Fruit fly (Drosophila melanogaster) whole organism, embryonic: ENCODE data around the gene CG1774.

Experiments
- CG10431 ChIP-seq: fragments of 200-800 bp; sonication (Bioruptor generic); optimal IDR thresholded peaks from 3 replicates; lab custom pipeline; 2018; ENCODE audit warnings: missing biosample characterization, mild to moderate bottlenecking, missing genetic modification characterization
- CG11093 ChIP-seq: fragments of 200-800 bp; sonication (Bioruptor generic); IDR thresholded peaks from 3 replicates; pipeline ENCODE4 v1.3.6; 2022; ENCODE audit warnings: missing biosample characterization, missing genetic modification characterization
- CG14441 ChIP-seq: fragments of 200-800 bp; sonication (Bioruptor generic); IDR thresholded peaks from 2 replicates; pipeline ENCODE4 v1.3.6; 2022; ENCODE audit warnings: missing biosample characterization, missing genetic modification characterization
- CG15269 ChIP-seq: fragments of 200-800 bp; sonication (Bioruptor generic); optimal IDR thresholded peaks from 2 replicates; lab custom pipeline; 2018; ENCODE audit warnings: missing biosample characterization, mild to moderate bottlenecking, missing genetic modification characterization, moderate library complexity
- CG16779 ChIP-seq: fragments of 200-800 bp; sonication (Bioruptor generic); IDR thresholded peaks from 2 replicates; pipeline ENCODE4 v1.3.6; 2022; ENCODE audit warnings: missing biosample characterization, missing genetic modification characterization
- CG2712 ChIP-seq: fragments of 200-800 bp; optimal IDR thresholded peaks from 3 replicates; lab custom pipeline; 2019; ENCODE audit warnings: missing biosample characterization, mild to moderate bottlenecking, missing genetic modification characterization, moderate library complexity
- CG33213 ChIP-seq: fragments of 200-800 bp; sonication (Bioruptor generic); optimal IDR thresholded peaks from 3 replicates; lab custom pipeline; 2016; ENCODE audit warnings: missing biosample characterization, missing genetic modification characterization
- CG34224 ChIP-seq: fragments of 200-800 bp; sonication (Bioruptor generic); IDR thresholded peaks from 3 replicates; pipeline ENCODE4 v1.3.6; 2022; ENCODE audit warnings: missing biosample characterization, missing genetic modification characterization; ENCODE audit not compliant: partially characterized antibody
- CG4282 ChIP-seq: fragments of 200-800 bp; sonication (Bioruptor generic); optimal IDR thresholded peaks from 2 replicates; lab custom pipeline; 2016; ENCODE audit warnings: missing biosample characterization, missing genetic modification characterization
- CG6175 ChIP-seq: fragments of 200-800 bp; sonication (Bioruptor generic); IDR thresholded peaks from 3 replicates; pipeline ENCODE4 v1.3.6; 2022; ENCODE audit warnings: missing biosample characterization, missing genetic modification characterization
- CG6654 ChIP-seq: fragments of 200-800 bp; sonication (Bioruptor generic); optimal IDR thresholded peaks from 2 replicates; lab custom pipeline; 2017; ENCODE audit warnings: missing biosample characterization, mild to moderate bottlenecking, missing genetic modification characterization
- CG6791 ChIP-seq: fragments of 200-800 bp; sonication (Bioruptor generic); IDR thresholded peaks from 3 replicates; pipeline ENCODE4 v1.3.6; 2022; ENCODE audit warnings: missing biosample characterization, missing genetic modification characterization; ENCODE audit not compliant: partially characterized antibody
- CG7928 ChIP-seq: fragments of 200-800 bp; sonication (Bioruptor generic); optimal IDR thresholded peaks from 2 replicates; lab custom pipeline; 2017; ENCODE audit warnings: missing biosample characterization, mild to moderate bottlenecking, missing genetic modification characterization
- CHES-1-like ChIP-seq: fragments of 200-800 bp; sonication (Bioruptor generic); optimal IDR thresholded peaks from 2 replicates; lab custom pipeline; 2016; ENCODE audit warnings: missing biosample characterization, missing genetic modification characterization
- D19A ChIP-seq: fragments of 200-800 bp; optimal IDR thresholded peaks from 3 replicates; lab custom pipeline; 2019; ENCODE audit warnings: missing biosample characterization, mild to moderate bottlenecking, missing genetic modification characterization, moderate library complexity
- Ets65A ChIP-seq: fragments of 200-800 bp; sonication (Bioruptor generic); peaks from one replicate; lab custom pipeline; 2016; ENCODE audit warnings: missing biosample characterization, missing genetic modification characterization
- HLHmδ ChIP-seq: fragments of 200-800 bp; sonication (Bioruptor generic); optimal IDR thresholded peaks from 2 replicates; lab custom pipeline; 2018; ENCODE audit warnings: missing biosample characterization, mild to moderate bottlenecking, missing genetic modification characterization, moderate library complexity
- Hr51 ChIP-seq, 2 experiments: fragments of 200-800 bp; sonication (Bioruptor generic); optimal IDR thresholded peaks; 2 replicates in 1 of 2; 3 replicates in 1 of 2; lab custom pipeline; 2016 to 2018; ENCODE audit warnings: missing biosample characterization in 2 of 2, missing genetic modification characterization in 2 of 2, mild to moderate bottlenecking in 1 of 2, moderate library complexity in 1 of 2
- Jarid2 ChIP-seq: fragments of 200-800 bp; sonication (Bioruptor generic); optimal IDR thresholded peaks from 3 replicates; lab custom pipeline; 2017; ENCODE audit warnings: mild to moderate bottlenecking, missing biosample characterization, missing genetic modification reagents, missing genetic modification characterization
- Oli ChIP-seq: fragments of 200-800 bp; sonication (Bioruptor generic); optimal IDR thresholded peaks from 2 replicates; lab custom pipeline; 2018; ENCODE audit warnings: missing biosample characterization, mild to moderate bottlenecking, missing genetic modification characterization, moderate library complexity
- Ssrp ChIP-seq: fragments of 200-800 bp; sonication (Bioruptor generic); optimal IDR thresholded peaks from 2 replicates; lab custom pipeline; 2018; ENCODE audit warnings: missing biosample characterization, mild to moderate bottlenecking, missing genetic modification characterization, moderate library complexity
- Xrp1 ChIP-seq: fragments of 200-800 bp; sonication (Bioruptor generic); IDR thresholded peaks from 2 replicates; pipeline ENCODE4 v1.3.6; 2022; ENCODE audit warnings: missing biosample characterization, missing genetic modification characterization
- YL-1 ChIP-seq: fragments of 200-800 bp; sonication (Bioruptor generic); optimal IDR thresholded peaks from 3 replicates; lab custom pipeline; 2017; ENCODE audit warnings: missing biosample characterization, mild to moderate bottlenecking, missing genetic modification characterization
- ac ChIP-seq: fragments of 200-800 bp; sonication (Bioruptor generic); optimal IDR thresholded peaks from 3 replicates; lab custom pipeline; 2017; ENCODE audit warnings: missing biosample characterization, mild to moderate bottlenecking, missing genetic modification characterization
- az2 ChIP-seq: fragments of 200-800 bp; sonication (Bioruptor generic); optimal IDR thresholded peaks from 3 replicates; lab custom pipeline; 2016; ENCODE audit warnings: missing biosample characterization, missing genetic modification characterization
- chm ChIP-seq: fragments of 200-800 bp; sonication (Bioruptor generic); IDR thresholded peaks from 2 replicates; pipeline ENCODE4 v1.3.6; 2022; ENCODE audit warnings: missing biosample characterization, missing genetic modification characterization
- dati ChIP-seq: fragments of 200-800 bp; sonication (Bioruptor generic); IDR thresholded peaks from 2 replicates; pipeline ENCODE4 v1.3.6; 2022; ENCODE audit warnings: missing biosample characterization, missing genetic modification characterization
- dmrt11E ChIP-seq: fragments of 200-800 bp; sonication (Bioruptor generic); optimal IDR thresholded peaks from 3 replicates; lab custom pipeline; 2018; ENCODE audit warnings: missing biosample characterization, mild to moderate bottlenecking, missing genetic modification characterization, moderate library complexity
- gro ChIP-seq: fragments of 200-800 bp; sonication (Bioruptor generic); optimal IDR thresholded peaks from 2 replicates; lab custom pipeline; 2016; ENCODE audit warnings: missing biosample characterization, missing genetic modification characterization
- gt ChIP-seq: fragments of 200-800 bp; sonication (Bioruptor generic); IDR thresholded peaks from 2 replicates; pipeline ENCODE4 v1.3.6; 2022; ENCODE audit warnings: missing biosample characterization, missing genetic modification characterization
- luna ChIP-seq: fragments of 200-800 bp; sonication (Bioruptor generic); optimal IDR thresholded peaks from 2 replicates; lab custom pipeline; 2016; ENCODE audit warnings: missing biosample characterization, missing genetic modification characterization
- nerfin-1 ChIP-seq: fragments of 200-800 bp; sonication (Bioruptor generic); optimal IDR thresholded peaks from 3 replicates; lab custom pipeline; 2019; ENCODE audit warnings: missing biosample characterization, mild to moderate bottlenecking, missing genetic modification characterization, moderate library complexity
- oc ChIP-seq: fragments of 200-800 bp; sonication (Bioruptor generic); optimal IDR thresholded peaks from 2 replicates; lab custom pipeline; 2018; ENCODE audit warnings: missing biosample characterization, mild to moderate bottlenecking, missing genetic modification characterization, moderate library complexity
- pnt ChIP-seq: fragments of 200-800 bp; sonication (Bioruptor generic); optimal IDR thresholded peaks from 3 replicates; lab custom pipeline; 2016; ENCODE audit warnings: missing biosample characterization, missing genetic modification characterization
- pros ChIP-seq: fragments of 200-800 bp; sonication (Bioruptor generic); optimal IDR thresholded peaks from 3 replicates; lab custom pipeline; 2019; ENCODE audit warnings: missing biosample characterization, mild to moderate bottlenecking, missing genetic modification characterization, moderate library complexity
- psq ChIP-seq: fragments of 200-800 bp; sonication (Bioruptor generic); optimal IDR thresholded peaks from 2 replicates; lab custom pipeline; 2017; ENCODE audit warnings: missing biosample characterization, missing genetic modification characterization
- ranshi ChIP-seq: fragments of 200-800 bp; sonication (Bioruptor generic); IDR thresholded peaks from 2 replicates; pipeline ENCODE4 v1.3.6; 2022; ENCODE audit warnings: missing biosample characterization, missing genetic modification characterization
- sd ChIP-seq: fragments of 200-800 bp; sonication (Bioruptor generic); optimal IDR thresholded peaks from 3 replicates; lab custom pipeline; 2018; ENCODE audit warnings: missing biosample characterization, mild to moderate bottlenecking, missing genetic modification characterization, moderate library complexity
- seq ChIP-seq: fragments of 200-800 bp; sonication (Bioruptor generic); IDR thresholded peaks from 2 replicates; pipeline ENCODE4 v1.3.6; 2022; ENCODE audit warnings: missing biosample characterization, missing genetic modification characterization
- ssp ChIP-seq: fragments of 200-800 bp; sonication (Bioruptor generic); IDR thresholded peaks from 2 replicates; pipeline ENCODE4 v1.3.6; 2022; ENCODE audit warnings: missing biosample characterization, missing genetic modification characterization
- zfh1 ChIP-seq: fragments of 200-800 bp; sonication (Bioruptor generic); IDR thresholded peaks from 3 replicates; pipeline ENCODE4 v1.3.6; 2022; ENCODE audit warnings: missing biosample characterization, missing genetic modification characterization

Gene CG1774

DNA sequence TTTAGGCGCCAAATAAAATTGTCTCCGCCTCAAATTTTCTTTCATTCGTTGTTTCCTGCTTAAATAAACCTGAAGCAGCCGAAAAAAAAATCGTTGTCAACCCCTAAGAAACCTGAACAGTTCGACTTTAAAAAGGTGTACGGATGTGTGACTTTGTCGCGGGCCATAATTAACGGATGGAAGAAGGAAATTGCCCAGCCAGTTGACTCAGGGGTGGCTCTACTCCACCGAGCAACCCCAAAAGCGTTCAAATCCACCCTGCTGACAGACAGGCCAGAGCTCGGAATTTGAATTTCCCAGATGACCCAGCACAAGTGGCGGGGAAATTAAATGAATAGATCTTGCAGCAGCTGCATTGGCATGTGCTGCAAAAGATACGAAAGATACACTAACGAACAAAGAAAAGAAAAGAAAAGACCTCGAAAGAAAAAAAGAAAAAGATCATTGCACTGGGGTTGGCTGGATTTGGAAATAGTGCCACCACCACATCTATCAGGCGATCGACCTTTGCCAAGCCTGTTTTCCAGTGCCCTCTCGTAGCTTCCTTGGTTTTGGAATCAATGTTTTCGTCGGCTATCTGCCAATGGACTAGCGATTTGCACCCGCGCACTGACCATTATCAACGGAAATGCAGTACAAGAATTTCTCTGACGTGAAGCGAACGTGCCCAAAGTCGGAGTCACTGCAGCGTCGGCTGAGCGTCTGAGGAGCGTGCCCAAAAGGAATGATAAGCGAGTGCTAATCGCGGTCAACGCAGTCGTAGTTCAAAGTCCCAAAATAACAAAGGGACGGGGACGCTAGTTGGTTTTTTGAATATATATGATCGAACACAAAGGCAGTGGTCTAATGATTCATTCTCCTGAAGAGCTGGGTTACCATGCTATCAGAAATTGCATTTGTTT lies 13.9 kb downstream of the CG1774 start (continued):
- no peak for TF ChIP-seq zfh1 (GFP tag; lab: Robert Waterston, UW)
- no peak for TF ChIP-seq CG14441 (GFP tag; lab: Robert Waterston, UW)
- no peak for TF ChIP-seq dmrt11E (tag; lab: Kevin White, UChicago)
- TF ChIP-seq CG33213 (GFP tag; lab: Kevin White, UChicago): no peak
- TF ChIP-seq CG7928 (GFP tag; lab: Kevin White, UChicago): no peak
- TF ChIP-seq oc (tag; lab: Kevin White, UChicago): no peak
- TF ChIP-seq CG11093 (GFP tag; lab: Robert Waterston, UW): no peak
- peak; percentile 5 for TF ChIP-seq sd (tag; lab: Kevin White, UChicago)
- TF ChIP-seq dati (GFP tag; lab: Robert Waterston, UW): no peak
- peak; percentile 10 for TF ChIP-seq HLHmδ
- TF ChIP-seq az2 (GFP tag; lab: Kevin White, UChicago): no peak
- TF ChIP-seq gt (GFP tag; lab: Robert Waterston, UW): 0 out of 2 replicates have a peak, but pooled peaks have one; percentile 8
- no peak for TF ChIP-seq CHES-1-like (GFP tag; lab: Kevin White, UChicago)
- no peak for TF ChIP-seq CG6175 (GFP tag; lab: Robert Waterston, UW)
- TF ChIP-seq gro (GFP tag; lab: Kevin White, UChicago): no peak
- TF ChIP-seq pros (GFP tag; lab: Kevin White, UChicago): peak; percentile 93
- no peak for TF ChIP-seq Xrp1
- peak; percentile 16; the same call in 1 of the 2 replicates for TF ChIP-seq chm (GFP tag; lab: Robert Waterston, UW)
- no peak for TF ChIP-seq Ets65A (GFP tag; lab: Kevin White, UChicago)
- no peak for TF ChIP-seq CG15269
- TF ChIP-seq ssp (GFP tag; lab: Robert Waterston, UW): no peak
- peak; percentile 44; the same call in 1 of the 2 replicates for TF ChIP-seq seq (GFP tag; lab: Robert Waterston, UW)
- TF ChIP-seq CG6791 (GFP tag; lab: Robert Waterston, UW): 0 out of 3 replicates have a peak, but pooled peaks have one; percentile 4
- no peak for TF ChIP-seq YL-1 (GFP tag; lab: Kevin White, UChicago)
- TF ChIP-seq CG6654 (GFP tag; lab: Kevin White, UChicago): no peak
- TF ChIP-seq Oli (tag; lab: Kevin White, UChicago): no peak
- no peak for TF ChIP-seq Ssrp (tag; lab: Kevin White, UChicago)
- no peak for TF ChIP-seq CG4282 (GFP tag; lab: Kevin White, UChicago)
- TF ChIP-seq Jarid2: no peak
- peak; percentile 57 for TF ChIP-seq ac (GFP tag; lab: Kevin White, UChicago)
- no peak for TF ChIP-seq CG34224 (GFP tag; lab: Robert Waterston, UW)
- TF ChIP-seq Hr51 (GFP tag; optimal IDR thresholded peaks at IDR 0.05; lab: Kevin White, UChicago): no peak
- TF ChIP-seq ranshi (GFP tag; lab: Robert Waterston, UW): no peak
- no peak for TF ChIP-seq CG10431 (GFP tag; lab: Kevin White, UChicago)
- no peak for TF ChIP-seq pnt (GFP tag; lab: Kevin White, UChicago)
- peak; percentile 13 for TF ChIP-seq D19A (tag; lab: Kevin White, UChicago)
- peak; percentile 91 for TF ChIP-seq nerfin-1 (tag; lab: Kevin White, UChicago)
- no peak for TF ChIP-seq CG2712 (tag; lab: Kevin White, UChicago)
- no peak for TF ChIP-seq luna (GFP tag; lab: Kevin White, UChicago)
- no peak for TF ChIP-seq CG16779 (GFP tag; lab: Robert Waterston, UW)
- TF ChIP-seq psq (GFP tag; lab: Kevin White, UChicago): no peak
